Worm (Caenorhabditis elegans) whole organism, midembryonic: ENCODE results near the gene nspb-7.

ENCODE experiments used
- flt-1 ChIP-seq: fragments of 200-800 bp; sonication (Bioruptor generic); IDR thresholded peaks from 2 replicates; pipeline ENCODE4 v1.3.6; 2022; ENCODE audit warnings: missing genetic modification characterization, missing compliant biosample characterization
- klf-2 ChIP-seq: fragments of 200-800 bp; sonication (Bioruptor generic); conservative IDR thresholded peaks from 2 replicates; pipeline ENCODE4 v1.3.6; 2022; ENCODE audit warnings: missing genetic modification reagents, missing genetic modification characterization, missing compliant biosample characterization
- med-1 ChIP-seq: sonication (generic microtip); optimal IDR thresholded peaks from 2 replicates; lab custom pipeline; 2017; ENCODE audit warnings: missing genetic modification characterization, mild to moderate bottlenecking, missing compliant biosample characterization, antibody characterized with exemption, missing genetic modification reagents; ENCODE audit not compliant: insufficient read depth

ce11 chrII:14627330-14627729 is 49.2 kb downstream of the nspb-7 start, which contains the start of gene tag-297:
- TF ChIP-seq flt-1 (GFP tag; lab: Robert Waterston, UW) (no peak), klf-2 (no peak), med-1 (GFP tag; lab: Kevin White, UChicago) (no peak)
